Worm (Caenorhabditis elegans): ENCODE measurements around the gene T20F7.1.
"Not testable (repeated sequence)": the region's sequence is repeated elsewhere in the genome, so short reads cannot be mapped to it uniquely, and the experiment has no call there.

The T20F7.1 gene

ce11 chrX:16903619-16904018 lies 30.9 kb downstream of the T20F7.1 start, which contains the start of gene F39F10.4:
F39F10.4 (minus strand) TSS chrX:16903719.
- no peak for TF ChIP-seq akir-1 (GFP tag; optimal IDR thresholded peaks at IDR 0.05)
- no peak for TF ChIP-seq madf-10 (tag; optimal IDR thresholded peaks at IDR 0.05)
- TF ChIP-seq ets-4 (GFP tag; optimal IDR thresholded peaks at IDR 0.05): no peak
- TF ChIP-seq F22D6.2 (tag; optimal IDR thresholded peaks at IDR 0.05): no peak
- no peak for TF ChIP-seq ama-1 (optimal IDR thresholded peaks at IDR 0.05)
- no peak for TF ChIP-seq ama-1 (GFP tag; optimal IDR thresholded peaks at IDR 0.05)
- TF ChIP-seq xnd-1 (tag; optimal IDR thresholded peaks at IDR 0.05): no peak

- TF ChIP-seq dox-1 (GFP tag; IDR thresholded peaks at IDR 0.05); pbrm-1 (GFP tag; IDR thresholded peaks at IDR 0.05); atf-7 (tag; optimal IDR thresholded peaks at IDR 0.05): not testable (repeated sequence)
These were observed 41.0 kb downstream of the T20F7.1 start, which contains the start of gene F39F10.5 for ce11 chrX:16913669-16914068. F39F10.5 (minus strand) TSS chrX:16913769.

- no peak for TF ChIP-seq T26A5.8 (tag; optimal IDR thresholded peaks at IDR 0.05)
- TF ChIP-seq nhr-120 (GFP tag; IDR thresholded peaks at IDR 0.05): no peak
- peak; percentile 50 for TF ChIP-seq nhr-80 (tag; optimal IDR thresholded peaks at IDR 0.05)
These were observed 46.8 kb downstream of the T20F7.1 start for ce11 chrX:16919468-16919867.

- TF ChIP-seq ceh-58 (GFP tag; IDR thresholded peaks at IDR 0.05) (no peak), ztf-28 (GFP tag; IDR thresholded peaks at IDR 0.05) (no peak), egl-18 (GFP tag; IDR thresholded peaks at IDR 0.05) (no peak), lsl-1 (GFP tag; optimal IDR thresholded peaks at IDR 0.05) (no peak), nhr-90 (tag; optimal IDR thresholded peaks at IDR 0.05) (no peak), T26A5.8 (tag; optimal IDR thresholded peaks at IDR 0.05) (no peak), dox-1 (GFP tag; IDR thresholded peaks at IDR 0.05) (no peak), B0336.3 (GFP tag; IDR thresholded peaks at IDR 0.05) (no peak), ama-1 (optimal IDR thresholded peaks at IDR 0.05) (no peak), ama-1 (GFP tag; optimal IDR thresholded peaks at IDR 0.05) (no peak), D2030.7 (GFP tag; IDR thresholded peaks at IDR 0.05) (no peak), aptf-3 (GFP tag; IDR thresholded peaks at IDR 0.05) (no peak), madf-6 (GFP tag; IDR thresholded peaks at IDR 0.05) (no peak), attf-3 (GFP tag; conservative IDR thresholded peaks at IDR 0.05) (no peak), bed-2 (GFP tag; IDR thresholded peaks at IDR 0.05) (no peak), Y95B8A.8 (GFP tag; IDR thresholded peaks at IDR 0.05) (no peak), T07F8.4 (tag; optimal IDR thresholded peaks at IDR 0.05) (no peak), F22D6.2 (tag; optimal IDR thresholded peaks at IDR 0.05) (no peak), efl-1 (GFP tag; optimal IDR thresholded peaks at IDR 0.05) (no peak), F52B5.7 (tag; optimal IDR thresholded peaks at IDR 0.05) (no peak), him-1 (tag; optimal IDR thresholded peaks at IDR 0.05) (no peak)
These were observed 48.8 kb downstream of the T20F7.1 start, which contains the start of gene fbxb-114 for ce11 chrX:16921533-16921932. fbxb-114 (plus strand) TSS chrX:16921833.

- TF ChIP-seq let-526 (GFP tag; IDR thresholded peaks at IDR 0.05) (no peak), Y67H2A.10 (GFP tag; conservative IDR thresholded peaks at IDR 0.05) (no peak), F57A8.1 (GFP tag; optimal IDR thresholded peaks at IDR 0.05) (no peak), pha-4 (tag; optimal IDR thresholded peaks at IDR 0.05) (no peak), lsl-1 (GFP tag; optimal IDR thresholded peaks at IDR 0.05) (no peak), F39B2.1 (GFP tag; IDR thresholded peaks at IDR 0.05) (no peak), rcor-1 (GFP tag; IDR thresholded peaks at IDR 0.05) (no peak)
These were observed 50.9 kb downstream of the T20F7.1 start, which contains the start of gene C30E1.4 for ce11 chrX:16923636-16924035. C30E1.4 (plus strand) TSS chrX:16923936.
